Worm (Caenorhabditis elegans): ENCODE measurements around the gene C03H5.6.

DNA sequence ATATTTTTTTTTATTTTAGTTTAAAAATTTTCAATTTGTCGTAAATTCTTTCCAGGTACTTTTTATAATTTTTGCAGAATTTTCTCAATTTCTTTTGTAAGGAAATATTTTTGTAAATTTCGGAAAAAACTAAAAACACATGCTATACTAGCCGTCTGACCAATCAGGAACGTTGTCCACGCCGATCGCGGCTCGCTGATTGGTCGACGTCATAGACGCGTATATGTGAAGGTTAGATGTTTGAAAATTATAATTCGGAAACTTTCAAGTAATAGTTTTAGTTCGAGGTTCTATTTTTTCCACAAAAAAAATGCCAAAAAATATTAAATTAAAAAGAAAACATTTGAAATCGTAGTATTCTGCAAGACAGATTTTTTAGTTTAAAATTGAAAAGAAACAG lies 27.0 kb downstream of the C03H5.6 start:
- TF ChIP-seq che-1 (tag; optimal IDR thresholded peaks at IDR 0.05) (no peak), pqm-1 (tag; optimal IDR thresholded peaks at IDR 0.05) (no peak), eyg-1 (tag; optimal IDR thresholded peaks at IDR 0.05) (no peak), Y22D7AL.16 (tag; optimal IDR thresholded peaks at IDR 0.05) (no peak)

All from whole organism, late embryonic.